Worm (Caenorhabditis elegans): ENCODE measurements around the gene abu-2.
A peak's percentile ranks its signal among the peaks of the same experiment; 100 is the strongest.

The abu-2 gene

ce11 chrX:1451816-1452602 lies 41.6 kb upstream of the abu-2 start (continued):
- TF ChIP-seq zag-1 (tag; optimal IDR thresholded peaks at IDR 0.05) (no peak), skn-1 (tag; optimal IDR thresholded peaks at IDR 0.05) (no peak), arid-1 (GFP tag; conservative IDR thresholded peaks at IDR 0.05) (peak; percentile 51; the same call in 1 of the 2 replicates), nhr-102 (tag; optimal IDR thresholded peaks at IDR 0.05) (no peak), php-3 (GFP tag; IDR thresholded peaks at IDR 0.05) (no peak), egl-43 (GFP tag; IDR thresholded peaks at IDR 0.05) (peak; percentile 5; the same call in 1 of the 2 replicates), jun-1 (tag; optimal IDR thresholded peaks at IDR 0.05) (no peak), lin-39 (tag; optimal IDR thresholded peaks at IDR 0.05) (no peak), daf-12 (tag; optimal IDR thresholded peaks at IDR 0.05) (no peak), lsy-2 (tag; optimal IDR thresholded peaks at IDR 0.05) (peak in 1 of 2 experiments; percentile 43), lin-13 (GFP tag; optimal IDR thresholded peaks at IDR 0.05) (no peak), spr-3 (GFP tag; optimal IDR thresholded peaks at IDR 0.05) (peak; percentile 12), dmd-6 (GFP tag; IDR thresholded peaks at IDR 0.05) (no peak), ama-1 (optimal IDR thresholded peaks at IDR 0.05) (peak; percentile 7), nhr-48 (tag; optimal IDR thresholded peaks at IDR 0.05) (no peak), fos-1 (tag; optimal IDR thresholded peaks at IDR 0.05) (no peak), pha-4 (GFP tag; IDR thresholded peaks at IDR 0.05) (peak; percentile 7; the same call in 1 of the 2 replicates), pha-4 (tag; optimal IDR thresholded peaks at IDR 0.05) (no peak), D1046.2 (GFP tag; IDR thresholded peaks at IDR 0.05) (0 out of 2 replicates have a peak, but pooled peaks have one; percentile 35), aly-2 (tag; optimal IDR thresholded peaks at IDR 0.05) (no peak), daf-8 (GFP tag; IDR thresholded peaks at IDR 0.05) (no peak), set-16 (GFP tag; IDR thresholded peaks at IDR 0.05) (no peak), nhr-237 (tag; optimal IDR thresholded peaks at IDR 0.05) (no peak), mep-1 (tag; optimal IDR thresholded peaks at IDR 0.05) (peak; percentile 36), saeg-2 (GFP tag; IDR thresholded peaks at IDR 0.05) (no peak), mes-2 (tag; optimal IDR thresholded peaks at IDR 0.05; ENCODE audit: poor library complexity, severe bottlenecking) (no peak), daf-19 (GFP tag; conservative IDR thresholded peaks at IDR 0.05) (0 out of 2 replicates have a peak, but pooled peaks have one; percentile 73), duxl-1 (tag; optimal IDR thresholded peaks at IDR 0.05; ENCODE audit: poor library complexity) (peak; percentile 29), unc-130 (GFP tag; optimal IDR thresholded peaks at IDR 0.05) (no peak), pqm-1 (tag; optimal IDR thresholded peaks at IDR 0.05) (no peak)

ce11 chrX:1451240-1451639 lies 40.8 kb upstream of the abu-2 start:
- TF ChIP-seq daf-12 (tag; optimal IDR thresholded peaks at IDR 0.05) (no peak), set-16 (GFP tag; IDR thresholded peaks at IDR 0.05) (peak; percentile 93)

- peak; percentile 57 for TF ChIP-seq hlh-30 (tag; optimal IDR thresholded peaks at IDR 0.05; ENCODE audit: insufficient read depth)
- no peak for TF ChIP-seq zip-2 (tag; optimal IDR thresholded peaks at IDR 0.05)
- peak in 1 of 2 experiments; percentile 98 for TF ChIP-seq unc-62 (GFP tag; optimal IDR thresholded peaks at IDR 0.05 in 1 of 2)
- TF ChIP-seq unc-62 (tag; optimal IDR thresholded peaks at IDR 0.05) = no peak
- no peak for TF ChIP-seq ceh-28 (tag; optimal IDR thresholded peaks at IDR 0.05)
- peak; percentile 54 for TF ChIP-seq nhr-6 (tag; optimal IDR thresholded peaks at IDR 0.05)
- peak in 1 of 2 experiments; percentile 18 for TF ChIP-seq mdl-1 (tag; optimal IDR thresholded peaks at IDR 0.05)
- peak; percentile 56 for TF ChIP-seq mxl-3 (GFP tag; optimal IDR thresholded peaks at IDR 0.05)
- no peak for TF ChIP-seq mxl-2 (GFP tag; conservative IDR thresholded peaks at IDR 0.05)
- TF ChIP-seq fos-1 (tag; optimal IDR thresholded peaks at IDR 0.05) = no peak
- TF ChIP-seq fkh-10 (GFP tag; optimal IDR thresholded peaks at IDR 0.05) = peak; percentile 4
- no peak for TF ChIP-seq tra-1 (GFP tag; IDR thresholded peaks at IDR 0.05)
- TF ChIP-seq nhr-11 (tag; optimal IDR thresholded peaks at IDR 0.05) = peak; percentile 22
- TF ChIP-seq dmd-8 (GFP tag; IDR thresholded peaks at IDR 0.05) = no peak
- TF ChIP-seq nhr-42 (GFP tag; IDR thresholded peaks at IDR 0.05) = no peak
- TF ChIP-seq daf-16 (GFP tag; optimal IDR thresholded peaks at IDR 0.05) = no peak
- peak; percentile 14 for TF ChIP-seq daf-16 (tag; optimal IDR thresholded peaks at IDR 0.05)
- no peak for TF ChIP-seq lin-15B (tag; optimal IDR thresholded peaks at IDR 0.05)
- TF ChIP-seq mep-1 (tag; optimal IDR thresholded peaks at IDR 0.05) = peak; percentile 62
- TF ChIP-seq lsy-2 (tag; optimal IDR thresholded peaks at IDR 0.05) = peak in 1 of 2 experiments; percentile 56
- TF ChIP-seq mes-2 (tag; optimal IDR thresholded peaks at IDR 0.05; ENCODE audit: poor library complexity, severe bottlenecking) = peak; percentile 55
- TF ChIP-seq dve-1 (tag; optimal IDR thresholded peaks at IDR 0.05; ENCODE audit: insufficient read depth) = peak; percentile 59
Observed at ce11 chrX:1450352-1450818, 39.9 kb upstream of the abu-2 start, which contains the start of gene W05H7.1. Gene W05H7.1, plus strand, starts transcription at chrX:1450768.
